Fruit fly (Drosophila melanogaster): Measurements from ENCODE around the gene bocks.

bocks gene

DNA sequence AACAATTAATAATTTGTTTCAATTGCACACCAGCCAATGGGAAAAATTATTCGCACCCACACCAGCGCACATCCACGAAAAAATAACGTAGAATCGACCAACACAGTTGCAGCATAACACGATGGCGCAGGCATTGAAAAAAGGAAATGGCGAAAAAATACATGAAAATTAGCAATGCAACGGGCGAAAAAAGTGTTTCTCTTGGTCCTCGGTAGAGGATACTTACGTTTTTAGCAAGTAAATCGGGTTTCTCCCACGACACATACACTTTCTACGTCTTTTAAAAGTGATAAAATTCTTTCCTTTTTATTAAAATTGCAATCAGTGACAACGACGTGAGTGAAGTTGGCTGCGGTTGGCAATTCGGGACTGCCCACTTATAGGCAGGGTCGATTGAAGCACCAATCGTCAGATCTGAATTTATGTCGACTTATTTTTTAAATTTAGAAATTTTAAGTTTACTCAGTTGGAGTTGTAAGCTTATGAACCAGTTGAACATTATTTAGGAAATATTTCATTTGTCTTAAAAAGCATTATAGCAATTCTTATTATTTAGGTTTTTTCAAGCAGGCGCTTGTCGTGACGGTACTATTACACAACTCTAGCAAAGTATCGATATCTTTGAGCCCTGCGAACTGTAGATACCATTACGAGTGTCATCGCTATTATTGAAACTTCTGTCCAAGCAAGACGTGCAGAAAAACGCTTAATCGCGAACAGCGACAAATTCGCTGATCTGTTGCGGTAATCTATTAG, 13.2 kb downstream of the bocks start, which contains the start of the genes Kap-alpha3 and Son (continued):
- TF ChIP-seq CG30020 (tag; optimal IDR thresholded peaks at IDR 0.05) = peak; percentile 89
- no peak for TF ChIP-seq Trl (optimal IDR thresholded peaks at IDR 0.05)
- peak; percentile 95 for TF ChIP-seq Trl (GFP tag; optimal IDR thresholded peaks at IDR 0.05)
- TF ChIP-seq CG7928 (GFP tag; optimal IDR thresholded peaks at IDR 0.05) = peak; percentile 72
- peak; percentile 94 to 99 for TF ChIP-seq Pdp1 (GFP tag; optimal IDR thresholded peaks at IDR 0.05)
- peak; percentile 88 for TF ChIP-seq gem (tag; optimal IDR thresholded peaks at IDR 0.05)
- TF ChIP-seq CG6791 (GFP tag; IDR thresholded peaks at IDR 0.05; ENCODE audit: partially characterized antibody) = peak; percentile 75
- TF ChIP-seq Dip2 (GFP tag; IDR thresholded peaks at IDR 0.05) = no peak
- TF ChIP-seq Ets97D (GFP tag; optimal IDR thresholded peaks at IDR 0.05) = peak; percentile 99
- TF ChIP-seq CG6175 (GFP tag; IDR thresholded peaks at IDR 0.05) = peak; percentile 53; the same call in 2 of the 3 replicates
- peak; percentile 90 for TF ChIP-seq wek (GFP tag; optimal IDR thresholded peaks at IDR 0.05)
- peak; percentile 80 for TF ChIP-seq CG14667 (GFP tag; IDR thresholded peaks at IDR 0.05)
- TF ChIP-seq CG10209 (GFP tag; optimal IDR thresholded peaks at IDR 0.05) = peak; percentile 93
- TF ChIP-seq CG18011 (GFP tag; optimal IDR thresholded peaks at IDR 0.05) = peak; percentile 80
- peak; percentile 90 for TF ChIP-seq cato (GFP tag; optimal IDR thresholded peaks at IDR 0.05; ENCODE audit: borderline replicate concordance)
- peak; percentile 94 for TF ChIP-seq HHEX (GFP tag; optimal IDR thresholded peaks at IDR 0.05)
- TF ChIP-seq CG6689 (GFP tag; IDR thresholded peaks at IDR 0.05) = peak; percentile 83
- peak; percentile 100 for TF ChIP-seq CG13123 (GFP tag; optimal IDR thresholded peaks at IDR 0.05)
- peak; percentile 92 for TF ChIP-seq CG10431 (GFP tag; optimal IDR thresholded peaks at IDR 0.05)
- peak; percentile 95 for TF ChIP-seq CG14710 (tag; optimal IDR thresholded peaks at IDR 0.05)
- peak; percentile 88 for TF ChIP-seq ttk (GFP tag; IDR thresholded peaks at IDR 0.05)
- peak; percentile 95 for TF ChIP-seq fu2 (GFP tag; optimal IDR thresholded peaks at IDR 0.05)
- TF ChIP-seq CG34422 (GFP tag; IDR thresholded peaks at IDR 0.05) = peak; percentile 88
- 0 out of 2 replicates have a peak, but pooled peaks have one; percentile 11 for TF ChIP-seq Lim3 (GFP tag; IDR thresholded peaks at IDR 0.05)
- peak; percentile 86 for TF ChIP-seq fd64A (GFP tag; optimal IDR thresholded peaks at IDR 0.05)
- peak; percentile 95 for TF ChIP-seq CG33557 (GFP tag; optimal IDR thresholded peaks at IDR 0.05)
- peak in 1 of 2 experiments; percentile 85 for TF ChIP-seq insv (GFP tag; optimal IDR thresholded peaks at IDR 0.05)
- TF ChIP-seq MTF-1 (GFP tag; optimal IDR thresholded peaks at IDR 0.05; ENCODE audit: borderline replicate concordance) = peak; percentile 96
- peak; percentile 92 for TF ChIP-seq H15 (GFP tag; IDR thresholded peaks at IDR 0.05)
- TF ChIP-seq ash1 (GFP tag; optimal IDR thresholded peaks at IDR 0.05) = peak; percentile 90
- peak; percentile 98 for TF ChIP-seq CG13624 (GFP tag; optimal IDR thresholded peaks at IDR 0.05)
- peak; percentile 90 for TF ChIP-seq CG7786 (GFP tag; optimal IDR thresholded peaks at IDR 0.05)
- TF ChIP-seq CG9727 (GFP tag; optimal IDR thresholded peaks at IDR 0.05) = peak; percentile 97
- peak; percentile 94 for TF ChIP-seq CG3281 (GFP tag; optimal IDR thresholded peaks at IDR 0.05)
- TF ChIP-seq CG14965 (GFP tag; optimal IDR thresholded peaks at IDR 0.05; ENCODE audit: borderline replicate concordance) = peak; percentile 62
- TF ChIP-seq Hr78 (GFP tag; optimal IDR thresholded peaks at IDR 0.05) = peak in 1 of 2 experiments; percentile 54
- peak; percentile 90 for TF ChIP-seq CG17829 (tag; optimal IDR thresholded peaks at IDR 0.05)
- TF ChIP-seq Sox100B (GFP tag; optimal IDR thresholded peaks at IDR 0.05) = peak; percentile 95
- TF ChIP-seq run (tag; optimal IDR thresholded peaks at IDR 0.05) = peak; percentile 78
- peak; percentile 59 for TF ChIP-seq Adf1 (GFP tag; IDR thresholded peaks at IDR 0.05)
- peak; percentile 84 for TF ChIP-seq slou (GFP tag; optimal IDR thresholded peaks at IDR 0.05)
- TF ChIP-seq Blimp-1 (GFP tag; optimal IDR thresholded peaks at IDR 0.05) = peak; percentile 70
- peak; percentile 89 for TF ChIP-seq CG7271 (tag; optimal IDR thresholded peaks at IDR 0.05)
- peak; percentile 91 for TF ChIP-seq Bdp1 (GFP tag; optimal IDR thresholded peaks at IDR 0.05)
- TF ChIP-seq NfI (GFP tag; optimal IDR thresholded peaks at IDR 0.05) = peak; percentile 97
- peak; percentile 82 for TF ChIP-seq Spps (tag; optimal IDR thresholded peaks at IDR 0.05)
- TF ChIP-seq CG17568 (GFP tag; optimal IDR thresholded peaks at IDR 0.05) = peak; percentile 88
- TF ChIP-seq rib (GFP tag; IDR thresholded peaks at IDR 0.05) = peak; percentile 77

Data from whole organism, embryonic.